Worm (Caenorhabditis elegans): Measurements from ENCODE around the gene T13H5.8.

ce11 chrII:8483124-8483792 is 35.1 kb upstream of the T13H5.8 start:
- TF ChIP-seq W03F9.2 (tag; optimal IDR thresholded peaks at IDR 0.05) (no peak), him-1 (tag; optimal IDR thresholded peaks at IDR 0.05) (no peak)

All from whole organism, L4/young adult.